Fruit fly (Drosophila melanogaster) whole organism, wandering third instar larva: ENCODE results near the gene CG33795.

Experiments used
- Abd-B ChIP-seq: fragments of >200 bp; optimal IDR thresholded peaks from 2 replicates; lab custom pipeline; 2017; ENCODE audit warnings: missing biosample characterization, missing genetic modification characterization
- Dif ChIP-seq: fragments of 200-275, 200-300 bp; sonication (Bioruptor generic); optimal IDR thresholded peaks from 2 replicates; lab custom pipeline; 2018; ENCODE audit warnings: missing biosample characterization, missing genetic modification characterization; ENCODE audit not compliant: partially characterized antibody
- pan ChIP-seq: fragments of >200 bp; optimal IDR thresholded peaks from 2 replicates; lab custom pipeline; 2017
- woc ChIP-seq: sonication (Bioruptor generic); optimal IDR thresholded peaks from 2 replicates; lab custom pipeline; 2016; ENCODE audit warnings: missing biosample characterization, mild to moderate bottlenecking, missing genetic modification characterization

dm6 chr3L:16190885-16191284 is 19.7 kb upstream of the CG33795 start:
- TF ChIP-seq Dif = no peak
- no peak for TF ChIP-seq woc (GFP tag; lab: Kevin White, UChicago)
- no peak for TF ChIP-seq pan (lab: Kevin White, UChicago)
- TF ChIP-seq Abd-B (GFP tag; lab: Kevin White, UChicago) = no peak
